Fruit fly (Drosophila melanogaster): Measurements from ENCODE around the gene CG1958.

dm6 chrX:7225980-7226607 is 40.6 kb upstream of the CG1958 start:
- no peak for TF ChIP-seq OdsH (GFP tag; optimal IDR thresholded peaks at IDR 0.05)
- no peak for TF ChIP-seq CG11902 (GFP tag; optimal IDR thresholded peaks at IDR 0.05)
- no peak for TF ChIP-seq CG31627 (GFP tag; optimal IDR thresholded peaks at IDR 0.05)
- TF ChIP-seq CG34406 (GFP tag; optimal IDR thresholded peaks at IDR 0.05) = no peak
- TF ChIP-seq Lpt (GFP tag; optimal IDR thresholded peaks at IDR 0.05) = no peak
- TF ChIP-seq CG6163 (GFP tag; IDR thresholded peaks at IDR 0.05) = no peak
- no peak for TF ChIP-seq CG6792 (GFP tag; optimal IDR thresholded peaks at IDR 0.05)
- TF ChIP-seq CG10631 (GFP tag; optimal IDR thresholded peaks at IDR 0.05) = no peak
- TF ChIP-seq CG32006 (GFP tag; optimal IDR thresholded peaks at IDR 0.05) = no peak
- no peak for TF ChIP-seq CG4318 (GFP tag; optimal IDR thresholded peaks at IDR 0.05)
- no peak for TF ChIP-seq dac (GFP tag; optimal IDR thresholded peaks at IDR 0.05)
- TF ChIP-seq CG10669 (GFP tag; optimal IDR thresholded peaks at IDR 0.05) = no peak
- TF ChIP-seq Sox102F (GFP tag; optimal IDR thresholded peaks at IDR 0.05) = no peak
- no peak for TF ChIP-seq acj6 (GFP tag; optimal IDR thresholded peaks at IDR 0.05)

Measured in whole organism, prepupa.